Worm (Caenorhabditis elegans) whole organism, L2 larva: Measurements from ENCODE around the gene vps-24.

Source experiments
- C34F6.9 ChIP-seq: fragments of 150-350 bp; optimal IDR thresholded peaks from 2 replicates; lab custom pipeline; 2014; ENCODE audit warnings: missing biosample characterization, missing genetic modification characterization
- blmp-1 ChIP-seq: sonication (generic microtip); optimal IDR thresholded peaks from 2 replicates; lab custom pipeline; 2017; ENCODE audit warnings: missing genetic modification characterization, mild to moderate bottlenecking, missing compliant biosample characterization, antibody characterized with exemption, moderate library complexity; ENCODE audit not compliant: insufficient read depth
- nhr-12 ChIP-seq: fragments of 150-350 bp; optimal IDR thresholded peaks from 2 replicates; lab custom pipeline; 2014; ENCODE audit warnings: missing biosample characterization, missing genetic modification characterization
- nhr-6 ChIP-seq: fragments of 150-350 bp; optimal IDR thresholded peaks from 2 replicates; lab custom pipeline; 2014; ENCODE audit warnings: missing biosample characterization, missing genetic modification characterization
- sem-4 ChIP-seq: fragments of 150-350 bp; optimal IDR thresholded peaks from 2 replicates; lab custom pipeline; 2014; ENCODE audit warnings: missing biosample characterization, missing genetic modification reagents, missing genetic modification characterization
- snpc-4 ChIP-seq: fragments of 150-350 bp; optimal IDR thresholded peaks from 2 replicates; lab custom pipeline; 2014; ENCODE audit warnings: missing biosample characterization, missing genetic modification characterization

ce11 chrII:5004781-5005180 is 11.0 kb downstream of the vps-24 start, which contains the start of gene F59A6.4:
- TF ChIP-seq C34F6.9 (tag; lab: Kevin White, UChicago) (no peak), snpc-4 (no peak), nhr-6 (tag; lab: Kevin White, UChicago) (no peak), blmp-1 (tag; lab: Kevin White, UChicago) (no peak), nhr-12 (tag; lab: Kevin White, UChicago) (no peak), sem-4 (no peak)
